Worm (Caenorhabditis elegans) whole organism, late embryonic: Measurements from ENCODE around the gene T19D12.4.

ENCODE experiments used
- F13H6.1 ChIP-seq: sonication (generic microtip); optimal IDR thresholded peaks from 2 replicates; lab custom pipeline; 2016; ENCODE audit warnings: missing genetic modification characterization, missing compliant biosample characterization
- ama-1 ChIP-seq: fragments of 150-350 bp; optimal IDR thresholded peaks from 2 replicates; lab custom pipeline; 2014
- ceh-14 ChIP-seq: sonication (generic microtip); optimal IDR thresholded peaks from 2 replicates; lab custom pipeline; 2016; ENCODE audit warnings: missing genotype, missing genetic modification characterization, missing compliant biosample characterization
- eyg-1 ChIP-seq: sonication (generic microtip); optimal IDR thresholded peaks from 2 replicates; lab custom pipeline; 2016; ENCODE audit warnings: missing genotype, missing genetic modification characterization, missing compliant biosample characterization
- lim-6 ChIP-seq: sonication (generic microtip); optimal IDR thresholded peaks from 2 replicates; lab custom pipeline; 2016; ENCODE audit warnings: missing genetic modification characterization, missing compliant biosample characterization
- pax-1 ChIP-seq: fragments of 150-350 bp; optimal IDR thresholded peaks from 2 replicates; lab custom pipeline; 2014; ENCODE audit warnings: missing biosample characterization, missing genetic modification characterization
- rnt-1 ChIP-seq: sonication (generic microtip); optimal IDR thresholded peaks from 2 replicates; lab custom pipeline; 2016; ENCODE audit warnings: missing genetic modification characterization, missing compliant biosample characterization
- unc-42 ChIP-seq: sonication (generic microtip); optimal IDR thresholded peaks from 2 replicates; lab custom pipeline; 2016; ENCODE audit warnings: missing genotype, missing genetic modification characterization, missing compliant biosample characterization
- ztf-16 ChIP-seq: sonication (generic microtip); optimal IDR thresholded peaks from 2 replicates; lab custom pipeline; 2017; ENCODE audit warnings: missing genetic modification characterization, missing compliant biosample characterization

DNA sequence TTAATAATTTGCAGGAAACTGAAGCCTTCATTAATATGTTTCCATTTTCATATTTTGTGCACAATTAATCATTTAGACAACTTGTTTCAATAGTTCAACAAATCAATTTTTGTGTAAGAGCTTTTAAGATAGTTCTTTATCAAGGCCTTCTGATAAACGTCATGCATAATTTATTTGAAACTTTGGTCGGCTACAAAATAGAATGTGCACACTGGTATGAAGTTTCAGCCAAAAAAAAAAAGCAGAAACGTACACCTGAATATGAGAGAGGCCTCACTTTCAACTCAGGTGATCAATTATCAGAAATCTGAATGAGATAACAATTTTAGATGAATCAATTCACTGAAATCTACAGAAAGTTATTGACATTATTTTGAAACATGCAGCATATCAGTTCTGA, 16.4 kb upstream of the T19D12.4 start:
- TF ChIP-seq F13H6.1: no peak
- no peak for TF ChIP-seq rnt-1 (tag; lab: Kevin White, UChicago)
- no peak for TF ChIP-seq unc-42 (tag; lab: Kevin White, UChicago)
- TF ChIP-seq pax-1: no peak
- TF ChIP-seq ztf-16 (tag; lab: Kevin White, UChicago): no peak
- TF ChIP-seq ceh-14 (tag; lab: Kevin White, UChicago): no peak
- TF ChIP-seq ama-1 (lab: Kevin White, UChicago): no peak
- TF ChIP-seq eyg-1 (tag; lab: Kevin White, UChicago): no peak
- no peak for TF ChIP-seq lim-6 (tag; lab: Kevin White, UChicago)
